Fruit fly (Drosophila melanogaster) whole organism: ENCODE measurements around the gene CG18178.

Experiments
- CG8478 ChIP-seq: fragments of >200 bp; optimal IDR thresholded peaks from 2 replicates; lab custom pipeline; 2018; ENCODE audit warnings: inconsistent platforms
- EcR ChIP-seq, 2 experiments: fragments of >200 bp; optimal IDR thresholded peaks; 2 replicates each; lab custom pipeline; 2017; ENCODE audit warnings: missing biosample characterization in 2 of 2, missing genetic modification characterization in 2 of 2, missing genetic modification reagents in 2 of 2
- usp ChIP-seq: fragments of >200 bp; optimal IDR thresholded peaks from 2 replicates; lab custom pipeline; 2017; ENCODE audit warnings: missing biosample characterization, missing genetic modification characterization, mixed read lengths

dm6 chr3L:9733563-9733962 is 14.6 kb upstream of the CG18178 start, which contains the start of gene CG6749:
- TF ChIP-seq usp (GFP tag; lab: Kevin White, UChicago) (no peak), EcR (GFP tag; optimal IDR thresholded peaks at IDR 0.05; lab: Kevin White, UChicago) (no peak), CG8478 (lab: Kevin White, UChicago) (no peak)
